Worm (Caenorhabditis elegans) whole organism, early embryonic: ENCODE measurements around the gene F12F6.1.

Experiments used
- F13C5.2 ChIP-seq: sonication (generic microtip); optimal IDR thresholded peaks from 2 replicates; lab custom pipeline; 2017; ENCODE audit warnings: mild to moderate bottlenecking, missing genetic modification characterization, inconsistent platforms, missing compliant biosample characterization
- ceh-13 ChIP-seq: fragments of 200-800 bp; sonication (Bioruptor generic); optimal IDR thresholded peaks from 2 replicates; lab custom pipeline; 2018; ENCODE audit warnings: mild to moderate bottlenecking, missing genetic modification characterization, missing compliant biosample characterization
- ceh-36 ChIP-seq: sonication (generic microtip); optimal IDR thresholded peaks from 2 replicates; lab custom pipeline; 2016; ENCODE audit warnings: missing genetic modification characterization, inconsistent platforms, missing compliant biosample characterization
- ets-7 ChIP-seq: sonication (generic microtip); optimal IDR thresholded peaks from 2 replicates; lab custom pipeline; 2016; ENCODE audit warnings: missing genotype, missing genetic modification characterization, missing compliant biosample characterization

DNA sequence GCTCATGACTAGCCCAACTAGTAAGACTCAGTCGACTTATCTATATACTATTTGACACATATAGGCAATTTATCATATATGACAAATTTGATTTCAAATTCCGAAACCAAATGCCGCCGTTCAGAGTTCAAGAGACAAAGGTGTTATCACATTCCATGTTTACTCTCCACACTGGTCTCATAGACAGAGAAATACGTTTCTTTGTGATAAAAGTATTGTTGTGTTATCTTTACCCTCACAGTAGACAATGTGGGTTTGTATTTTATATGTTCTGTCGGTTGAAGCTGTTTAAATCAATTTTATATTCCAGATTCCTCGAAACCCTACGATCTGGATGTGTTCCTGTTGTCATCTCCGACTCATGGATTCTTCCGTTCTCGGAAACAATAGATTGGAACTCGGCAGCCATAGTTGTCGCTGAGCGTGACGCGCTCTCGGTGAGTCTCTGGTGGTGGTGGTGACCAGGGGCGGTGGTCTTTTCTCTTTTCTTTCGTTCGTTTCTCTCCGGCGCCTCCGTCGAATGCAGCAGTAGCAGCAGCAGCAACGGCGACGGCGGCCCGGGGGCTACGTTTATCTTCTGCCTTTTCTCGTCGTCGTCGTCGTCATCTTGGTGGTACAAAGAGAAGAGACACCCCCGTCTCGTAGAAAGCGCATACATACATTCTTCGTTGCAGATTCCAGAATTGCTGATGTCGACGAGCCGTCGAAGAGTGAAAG, 1.1 kb upstream of the F12F6.1 start:
- no peak for TF ChIP-seq ceh-36 (tag; lab: Kevin White, UChicago)
- no peak for TF ChIP-seq F13C5.2 (tag; lab: Kevin White, UChicago)
- no peak for TF ChIP-seq ets-7 (tag; lab: Kevin White, UChicago)
- no peak for TF ChIP-seq ceh-13 (GFP tag; lab: Kevin White, UChicago)
